Worm (Caenorhabditis elegans) whole organism, L4 larva: Measurements from ENCODE around the gene F26F4.2.

ENCODE experiments used
- D1046.2 ChIP-seq: fragments of 200-800 bp; sonication (Bioruptor generic); IDR thresholded peaks from 2 replicates; pipeline ENCODE4 v1.3.6; 2022; ENCODE audit warnings: missing genetic modification characterization, missing compliant biosample characterization
- F10B5.3 ChIP-seq: sonication (generic microtip); optimal IDR thresholded peaks from 2 replicates; lab custom pipeline; 2016; ENCODE audit warnings: mild to moderate bottlenecking, missing genetic modification characterization, missing compliant biosample characterization
- F26F4.8 ChIP-seq: fragments of 200-800 bp; sonication (Bioruptor generic); conservative IDR thresholded peaks from 2 replicates; pipeline ENCODE4 v1.3.6; 2022; ENCODE audit warnings: missing genetic modification characterization, missing compliant biosample characterization
- F44E2.7 ChIP-seq: fragments of 200-800 bp; sonication (Bioruptor generic); IDR thresholded peaks from 2 replicates; pipeline ENCODE4 v2.1.2; 2022; ENCODE audit warnings: missing genetic modification characterization, missing compliant biosample characterization
- T26A8.4 ChIP-seq: fragments of 200-800 bp; sonication (Bioruptor generic); IDR thresholded peaks from 2 replicates; pipeline ENCODE4 v1.3.6; 2022; ENCODE audit warnings: missing genetic modification characterization, missing compliant biosample characterization
- Y48G9A.11 ChIP-seq: fragments of 200-800 bp; sonication (Bioruptor generic); IDR thresholded peaks from 2 replicates; pipeline ENCODE4 v1.3.6; 2022; ENCODE audit warnings: missing genetic modification reagents, missing genetic modification characterization, missing compliant biosample characterization
- Y5F2A.4 ChIP-seq: fragments of 200-800 bp; sonication (Bioruptor generic); optimal IDR thresholded peaks from 2 replicates; lab custom pipeline; 2018; ENCODE audit warnings: mild to moderate bottlenecking, missing genetic modification characterization, missing compliant biosample characterization
- ZK546.5 ChIP-seq, 2 experiments: sonication (generic microtip); optimal IDR thresholded peaks; 2 replicates each; lab custom pipeline; 2017; ENCODE audit warnings: missing biosample characterization in 2 of 2, missing genetic modification characterization in 2 of 2
- aha-1 ChIP-seq: fragments of 150-350 bp; peaks from one replicate; lab custom pipeline; 2014; ENCODE audit warnings: missing biosample characterization, missing genetic modification characterization
- ama-1 ChIP-seq: fragments of 150-350 bp; optimal IDR thresholded peaks from 2 replicates; lab custom pipeline; 2014; ENCODE audit warnings: inconsistent platforms, mixed read lengths
- attf-4 ChIP-seq: sonication (generic microtip); optimal IDR thresholded peaks from 3 replicates; lab custom pipeline; 2017; ENCODE audit warnings: missing biosample characterization, missing genetic modification characterization
- ceh-20 ChIP-seq: fragments of 200-800 bp; sonication (Bioruptor generic); IDR thresholded peaks from 2 replicates; pipeline ENCODE4 v1.3.6; 2022; ENCODE audit warnings: missing genetic modification reagents, missing genetic modification characterization, missing compliant biosample characterization
- ceh-62 ChIP-seq: sonication (generic microtip); optimal IDR thresholded peaks from 2 replicates; lab custom pipeline; 2017; ENCODE audit warnings: missing biosample characterization, missing genetic modification characterization
- ces-1 ChIP-seq: fragments of 150-350 bp; sonication (generic microtip); optimal IDR thresholded peaks from 4 replicates; lab custom pipeline; 2014; ENCODE audit warnings: missing biosample characterization, missing genetic modification reagents, missing genetic modification characterization
- ctbp-1 ChIP-seq: fragments of 200-800 bp; sonication (Bioruptor generic); IDR thresholded peaks from 2 replicates; pipeline ENCODE4 v1.3.6; 2022; ENCODE audit warnings: missing genetic modification reagents, missing genetic modification characterization, missing compliant biosample characterization
- daf-16 ChIP-seq, 3 experiments: sonication (generic microtip); optimal IDR thresholded peaks; 2 replicates each; lab custom pipeline; 2016 to 2017; ENCODE audit warnings: missing genetic modification characterization in 3 of 3, missing genetic modification reagents in 3 of 3, mild to moderate bottlenecking in 2 of 3, missing compliant biosample characterization in 2 of 3, missing biosample characterization in 1 of 3, moderate library complexity in 1 of 3
- daf-19 ChIP-seq: fragments of 200-800 bp; sonication (Bioruptor generic); conservative IDR thresholded peaks from 2 replicates; pipeline ENCODE4 v1.3.6; 2022; ENCODE audit warnings: missing genetic modification characterization, missing compliant biosample characterization
- daf-8 ChIP-seq: fragments of 200-800 bp; sonication (Bioruptor generic); IDR thresholded peaks from 2 replicates; pipeline ENCODE4 v1.3.6; 2022; ENCODE audit warnings: missing genetic modification characterization, missing compliant biosample characterization
- duxl-1 ChIP-seq: sonication (generic microtip); optimal IDR thresholded peaks from 2 replicates; lab custom pipeline; 2016; ENCODE audit warnings: mild to moderate bottlenecking, missing genetic modification characterization, moderate library complexity, missing compliant biosample characterization; ENCODE audit not compliant: poor library complexity
- dve-1 ChIP-seq: sonication (generic microtip); optimal IDR thresholded peaks from 2 replicates; lab custom pipeline; 2017; ENCODE audit warnings: antibody characterized with exemption, mild to moderate bottlenecking, missing genetic modification characterization, missing compliant biosample characterization; ENCODE audit not compliant: insufficient read depth
- egl-43 ChIP-seq: fragments of 200-800 bp; sonication (Bioruptor generic); IDR thresholded peaks from 2 replicates; pipeline ENCODE4 v1.3.6; 2022; ENCODE audit warnings: missing genetic modification reagents, missing genetic modification characterization, missing compliant biosample characterization
- gei-8 ChIP-seq: fragments of 200-800 bp; sonication (Bioruptor generic); optimal IDR thresholded peaks from 2 replicates; lab custom pipeline; 2018; ENCODE audit warnings: mild to moderate bottlenecking, missing genetic modification characterization, missing compliant biosample characterization
- hif-1 ChIP-seq, 2 experiments: sonication (generic microtip); optimal IDR thresholded peaks; 2 replicates each; lab custom pipeline; 2016 to 2017; ENCODE audit warnings: missing compliant biosample characterization in 2 of 2, missing genetic modification characterization in 2 of 2, missing genetic modification reagents in 2 of 2, missing genotype in 2 of 2, mild to moderate bottlenecking in 1 of 2
- hlh-11 ChIP-seq: fragments of 200-800 bp; sonication (Bioruptor generic); optimal IDR thresholded peaks from 2 replicates; lab custom pipeline; 2018; ENCODE audit warnings: mild to moderate bottlenecking, missing genetic modification characterization, missing compliant biosample characterization
- lim-7 ChIP-seq: fragments of 200-800 bp; sonication (Bioruptor generic); IDR thresholded peaks from 2 replicates; pipeline ENCODE4 v1.3.6; 2022; ENCODE audit warnings: missing genetic modification characterization, missing compliant biosample characterization
- lin-13 ChIP-seq: fragments of 150-350 bp; optimal IDR thresholded peaks from 2 replicates; lab custom pipeline; 2014; ENCODE audit warnings: missing biosample characterization, missing genetic modification reagents, missing genetic modification characterization
- lin-39 ChIP-seq: fragments of 150-350 bp; optimal IDR thresholded peaks from 2 replicates; lab custom pipeline; 2014; ENCODE audit warnings: missing biosample characterization, missing genetic modification reagents, missing genetic modification characterization
- lir-3 ChIP-seq: sonication (generic microtip); optimal IDR thresholded peaks from 2 replicates; lab custom pipeline; 2016; ENCODE audit warnings: mild to moderate bottlenecking, missing genetic modification characterization, missing compliant biosample characterization
- madf-5 ChIP-seq, 2 experiments: fragments of 200-800 bp; sonication (Bioruptor generic); IDR thresholded peaks; 2 replicates each; pipeline ENCODE4 v1.3.6; 2022; ENCODE audit warnings: missing compliant biosample characterization in 2 of 2, missing genetic modification characterization in 2 of 2
- madf-9 ChIP-seq: fragments of 200-800 bp; sonication (Bioruptor generic); conservative IDR thresholded peaks from 2 replicates; pipeline ENCODE4 v1.3.6; 2022; ENCODE audit warnings: missing genetic modification reagents, missing genetic modification characterization, missing compliant biosample characterization
- mxl-2 ChIP-seq: fragments of 200-800 bp; sonication (Bioruptor generic); conservative IDR thresholded peaks from 2 replicates; pipeline ENCODE4 v1.3.6; 2022; ENCODE audit warnings: missing genetic modification reagents, missing genetic modification characterization, missing compliant biosample characterization
- mxl-3 ChIP-seq: fragments of 200-800 bp; sonication (Bioruptor generic); optimal IDR thresholded peaks from 2 replicates; lab custom pipeline; 2018; ENCODE audit warnings: mild to moderate bottlenecking, missing genetic modification characterization, missing compliant biosample characterization
- nhr-102 ChIP-seq: sonication (generic microtip); optimal IDR thresholded peaks from 2 replicates; lab custom pipeline; 2016; ENCODE audit warnings: mild to moderate bottlenecking, missing genetic modification characterization, moderate library complexity, missing compliant biosample characterization
- nhr-11 ChIP-seq: fragments of 150-350 bp; optimal IDR thresholded peaks from 2 replicates; lab custom pipeline; 2014; ENCODE audit warnings: missing biosample characterization, missing genetic modification characterization
- nhr-237 ChIP-seq: sonication (generic microtip); optimal IDR thresholded peaks from 2 replicates; lab custom pipeline; 2017; ENCODE audit warnings: missing biosample characterization, missing genetic modification characterization
- nhr-25 ChIP-seq: sonication (generic microtip); optimal IDR thresholded peaks from 2 replicates; lab custom pipeline; 2017; ENCODE audit warnings: missing genetic modification characterization, mild to moderate bottlenecking, missing compliant biosample characterization, antibody characterized with exemption, moderate library complexity, borderline replicate concordance; ENCODE audit not compliant: insufficient read depth
- nhr-42 ChIP-seq: fragments of 200-800 bp; sonication (Bioruptor generic); IDR thresholded peaks from 2 replicates; pipeline ENCODE4 v1.3.6; 2022; ENCODE audit warnings: missing genetic modification characterization, missing compliant biosample characterization
- nhr-48 ChIP-seq: sonication (generic microtip); optimal IDR thresholded peaks from 2 replicates; lab custom pipeline; 2016; ENCODE audit warnings: mild to moderate bottlenecking, missing genetic modification characterization, missing compliant biosample characterization
- nhr-76 ChIP-seq: fragments of 150-350 bp; optimal IDR thresholded peaks from 2 replicates; lab custom pipeline; 2014; ENCODE audit warnings: missing biosample characterization, missing genetic modification characterization
- php-3 ChIP-seq: fragments of 200-800 bp; sonication (Bioruptor generic); IDR thresholded peaks from 2 replicates; pipeline ENCODE4 v1.3.6; 2022; ENCODE audit warnings: missing genetic modification reagents, missing genetic modification characterization, missing compliant biosample characterization
- saeg-2 ChIP-seq: fragments of 200-800 bp; sonication (Bioruptor generic); IDR thresholded peaks from 2 replicates; pipeline ENCODE4 v1.3.6; 2022; ENCODE audit warnings: missing genetic modification reagents, missing genetic modification characterization, missing compliant biosample characterization
- sdz-12 ChIP-seq: fragments of 200-800 bp; sonication (Bioruptor generic); optimal IDR thresholded peaks from 2 replicates; lab custom pipeline; 2018; ENCODE audit warnings: mild to moderate bottlenecking, missing genetic modification characterization, missing compliant biosample characterization
- set-16 ChIP-seq: fragments of 200-800 bp; sonication (Bioruptor generic); IDR thresholded peaks from 2 replicates; pipeline ENCODE4 v1.3.6; 2022; ENCODE audit warnings: missing genetic modification reagents, missing genetic modification characterization, missing compliant biosample characterization
- skn-1 ChIP-seq: fragments of 150-350 bp; optimal IDR thresholded peaks from 2 replicates; lab custom pipeline; 2014; ENCODE audit warnings: missing biosample characterization, missing genetic modification characterization
- tag-97 ChIP-seq: fragments of 200-800 bp; sonication (Bioruptor generic); IDR thresholded peaks from 2 replicates; pipeline ENCODE4 v1.3.6; 2022; ENCODE audit warnings: missing genetic modification characterization, missing compliant biosample characterization
- tra-1 ChIP-seq: fragments of 200-800 bp; sonication (Bioruptor generic); IDR thresholded peaks from 2 replicates; pipeline ENCODE4 v1.3.6; 2022; ENCODE audit warnings: missing genetic modification reagents, missing genetic modification characterization, missing compliant biosample characterization
- unc-62 ChIP-seq, 3 experiments: fragments of 150-350 bp in 1 of 3; sonication (generic microtip); optimal IDR thresholded peaks in 2 of 3; peaks in 1 of 3; 1 replicate in 1 of 3; 2 replicates in 2 of 3; lab custom pipeline; 2014 to 2017; ENCODE audit warnings: missing biosample characterization in 3 of 3, missing genetic modification characterization in 3 of 3, missing genetic modification reagents in 3 of 3, missing genotype in 1 of 3
- vab-7 ChIP-seq: fragments of 200-800 bp; sonication (Bioruptor generic); IDR thresholded peaks from 2 replicates; pipeline ENCODE4 v1.3.6; 2022; ENCODE audit warnings: missing genetic modification reagents, missing genetic modification characterization, missing compliant biosample characterization
- zag-1 ChIP-seq: fragments of 150-350 bp; optimal IDR thresholded peaks from 2 replicates; lab custom pipeline; 2014; ENCODE audit warnings: missing biosample characterization, missing genetic modification characterization
- zfp-3 ChIP-seq: fragments of 200-800 bp; sonication (Bioruptor generic); conservative IDR thresholded peaks from 2 replicates; pipeline ENCODE4 v1.3.6; 2022; ENCODE audit warnings: missing genetic modification reagents, missing genetic modification characterization, missing compliant biosample characterization
- ztf-7 ChIP-seq: fragments of 150-350 bp; optimal IDR thresholded peaks from 2 replicates; lab custom pipeline; 2014; ENCODE audit warnings: missing biosample characterization, missing genetic modification characterization

F26F4.2 gene

DNA sequence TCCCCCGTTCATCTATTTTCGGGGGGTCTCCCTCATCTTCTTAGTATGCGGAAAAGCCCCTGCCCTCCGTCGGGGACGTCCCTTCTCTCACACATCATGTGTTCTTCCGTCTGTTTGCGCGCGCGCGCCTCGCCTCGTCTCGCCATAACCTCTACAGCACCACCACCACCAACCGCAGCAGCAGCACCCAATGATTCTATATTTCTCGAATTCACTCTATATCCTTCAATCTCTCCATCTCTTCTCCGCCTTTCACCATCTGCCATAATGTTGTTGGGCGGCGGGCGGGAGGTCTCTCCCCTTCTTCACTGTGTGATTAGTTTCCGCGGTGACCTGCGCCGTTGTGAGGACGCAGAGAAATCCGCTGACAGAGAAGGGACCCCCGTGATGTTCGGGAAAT, 36.3 kb downstream of the F26F4.2 start:
- TF ChIP-seq ceh-20 (GFP tag; lab: Robert Waterston, UW) (no peak), duxl-1 (tag; lab: Kevin White, UChicago) (no peak), saeg-2 (GFP tag; lab: Robert Waterston, UW) (no peak), set-16 (GFP tag; lab: Robert Waterston, UW) (peak; percentile 82), D1046.2 (GFP tag; lab: Robert Waterston, UW) (no peak), gei-8 (peak; percentile 11), zfp-3 (GFP tag; lab: Robert Waterston, UW) (no peak), nhr-76 (tag; lab: Kevin White, UChicago) (no peak), nhr-25 (tag; lab: Kevin White, UChicago) (no peak), Y5F2A.4 (GFP tag; lab: Kevin White, UChicago) (no peak), ceh-62 (no peak), lim-7 (no peak), lin-39 (no peak), hif-1 (tag; optimal IDR thresholded peaks at IDR 0.05; lab: Kevin White, UChicago) (no peak), lin-13 (no peak), F44E2.7 (no peak), zag-1 (no peak), mxl-2 (GFP tag; lab: Robert Waterston, UW) (no peak), hlh-11 (tag; lab: Kevin White, UChicago) (peak; percentile 36), daf-8 (GFP tag; lab: Robert Waterston, UW) (no peak), F10B5.3 (tag; lab: Kevin White, UChicago) (no peak), ctbp-1 (GFP tag; lab: Robert Waterston, UW) (0 out of 2 replicates have a peak, but pooled peaks have one; percentile 30), tag-97 (GFP tag; lab: Robert Waterston, UW) (no peak), attf-4 (tag; lab: Kevin White, UChicago) (no peak), nhr-237 (tag; lab: Kevin White, UChicago) (no peak), Y48G9A.11 (GFP tag; lab: Robert Waterston, UW) (0 out of 2 replicates have a peak, but pooled peaks have one; percentile 10), ama-1 (lab: Kevin White, UChicago) (no peak), vab-7 (GFP tag; lab: Robert Waterston, UW) (no peak), nhr-11 (tag; lab: Kevin White, UChicago) (no peak), mxl-3 (GFP tag; lab: Kevin White, UChicago) (no peak), daf-19 (GFP tag; lab: Robert Waterston, UW) (no peak), egl-43 (GFP tag; lab: Robert Waterston, UW) (peak; percentile 42; the same call in 1 of the 2 replicates), dve-1 (tag; lab: Kevin White, UChicago) (no peak), php-3 (GFP tag; lab: Robert Waterston, UW) (no peak), madf-5 (GFP tag; IDR thresholded peaks at IDR 0.05; lab: Robert Waterston, UW) (no peak), nhr-42 (GFP tag; lab: Robert Waterston, UW) (0 out of 2 replicates have a peak, but pooled peaks have one; percentile 27), T26A8.4 (GFP tag; lab: Robert Waterston, UW) (no peak), madf-9 (GFP tag; lab: Robert Waterston, UW) (peak; percentile 78), sdz-12 (GFP tag; lab: Kevin White, UChicago) (no peak), aha-1 (tag; lab: Kevin White, UChicago) (peak; percentile 98), nhr-102 (tag; lab: Kevin White, UChicago) (no peak), daf-16 (GFP tag; optimal IDR thresholded peaks at IDR 0.05; lab: Kevin White, UChicago) (no peak), daf-16 (tag; optimal IDR thresholded peaks at IDR 0.05; lab: Kevin White, UChicago) (no peak), lir-3 (tag; lab: Kevin White, UChicago) (no peak), skn-1 (tag; lab: Kevin White, UChicago) (no peak), ces-1 (no peak), tra-1 (no peak), ZK546.5 (tag; optimal IDR thresholded peaks at IDR 0.05; lab: Kevin White, UChicago) (no peak), unc-62 (GFP tag; optimal IDR thresholded peaks at IDR 0.05 in 1 of 2; lab: Kevin White, UChicago) (no peak), unc-62 (tag; optimal IDR thresholded peaks at IDR 0.05; lab: Kevin White, UChicago) (no peak), nhr-48 (tag; lab: Kevin White, UChicago) (no peak), ztf-7 (tag; lab: Kevin White, UChicago) (no peak), F26F4.8 (no peak)
